Fruit fly (Drosophila melanogaster): ENCODE data around the gene Vps60.

The Vps60 gene

DNA sequence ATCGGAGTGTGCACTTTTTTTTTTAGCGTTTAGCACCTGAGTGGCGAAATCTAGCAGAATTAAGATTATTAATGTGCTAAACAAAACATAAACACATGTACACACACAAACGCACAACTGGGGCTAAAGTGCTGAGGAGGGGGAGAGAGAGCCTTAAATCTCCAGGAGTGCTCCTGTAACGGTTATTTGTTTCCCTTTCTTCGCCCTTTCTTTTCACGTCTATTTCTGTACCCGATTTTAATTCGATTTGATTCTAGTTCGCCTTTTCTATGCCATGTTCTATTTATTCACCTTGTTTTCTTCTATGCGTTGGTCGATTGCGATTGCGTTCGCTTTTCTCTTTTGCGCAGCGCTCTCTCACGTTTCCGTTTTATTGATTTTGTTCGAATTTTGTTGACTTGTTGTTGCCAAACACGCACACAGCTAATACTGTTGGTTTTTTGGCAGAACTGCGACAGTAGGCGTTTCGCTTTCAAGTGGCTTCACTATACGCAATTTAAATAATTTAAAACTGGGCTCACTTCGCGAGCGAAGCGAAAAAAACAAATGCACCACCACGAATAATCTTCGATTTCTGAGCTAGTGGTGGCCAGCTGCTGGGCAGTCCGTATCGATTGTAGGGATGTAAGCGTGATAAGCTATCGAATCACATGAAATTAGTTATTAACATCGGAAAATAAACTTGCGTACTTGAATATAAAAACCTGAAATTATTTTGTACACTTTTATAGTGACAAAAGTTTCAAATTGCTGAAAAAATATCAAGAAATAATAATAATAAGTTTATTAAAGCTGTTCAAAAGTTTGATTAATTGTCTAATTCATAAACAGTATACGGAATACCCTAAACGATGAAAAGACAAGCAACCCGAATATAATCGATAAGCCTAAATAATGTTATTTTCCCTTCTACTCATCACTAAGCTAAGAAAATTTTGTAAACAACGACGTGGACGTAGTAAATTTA lies 32.6 kb upstream of the Vps60 start, which contains the start of the genes Krn, Ndfip and CG7484 (continued):
- TF ChIP-seq ara (GFP tag; IDR thresholded peaks at IDR 0.05) (peak; percentile 73), Doc3 (GFP tag; IDR thresholded peaks at IDR 0.05; ENCODE audit: partially characterized antibody) (peak; percentile 97), CG17912 (GFP tag; optimal IDR thresholded peaks at IDR 0.05) (peak; percentile 49), bsh (GFP tag; optimal IDR thresholded peaks at IDR 0.05) (peak in 1 of 2 experiments; percentile 84), zen2 (GFP tag; IDR thresholded peaks at IDR 0.05; ENCODE audit: partially characterized antibody) (no peak; the same call in 2 of the 3 replicates), Spps (tag; optimal IDR thresholded peaks at IDR 0.05) (peak; percentile 61), sug (tag; optimal IDR thresholded peaks at IDR 0.05) (peak; percentile 94), unc-4 (GFP tag; IDR thresholded peaks at IDR 0.05; ENCODE audit: partially characterized antibody) (peak; percentile 96), pum (GFP tag; optimal IDR thresholded peaks at IDR 0.05) (peak; percentile 83), CG1529 (GFP tag; optimal IDR thresholded peaks at IDR 0.05) (peak; percentile 54), CG4360 (GFP tag; IDR thresholded peaks at IDR 0.05) (no peak), fru (optimal IDR thresholded peaks at IDR 0.05) (no peak), slou (GFP tag; optimal IDR thresholded peaks at IDR 0.05) (peak; percentile 66), twi (tag; optimal IDR thresholded peaks at IDR 0.05) (peak; percentile 87), CG11093 (GFP tag; IDR thresholded peaks at IDR 0.05) (peak; percentile 72), oc (tag; optimal IDR thresholded peaks at IDR 0.05) (peak; percentile 74), CG4328 (GFP tag; optimal IDR thresholded peaks at IDR 0.05) (peak; percentile 87), Dbx (GFP tag; IDR thresholded peaks at IDR 0.05) (peak; percentile 94), CG31388 (GFP tag; optimal IDR thresholded peaks at IDR 0.05) (peak; percentile 20), trh (GFP tag; optimal IDR thresholded peaks at IDR 0.05) (peak; percentile 67), HLH4C (GFP tag; IDR thresholded peaks at IDR 0.05; ENCODE audit: partially characterized antibody) (peak; percentile 95), CG13287 (GFP tag; IDR thresholded peaks at IDR 0.05; ENCODE audit: partially characterized antibody) (peak; percentile 97), CG4282 (GFP tag; optimal IDR thresholded peaks at IDR 0.05) (no peak), grn (GFP tag; optimal IDR thresholded peaks at IDR 0.05) (peak; percentile 60), jumu (GFP tag; optimal IDR thresholded peaks at IDR 0.05) (peak; percentile 75), pb (GFP tag; optimal IDR thresholded peaks at IDR 0.05) (peak; percentile 49), dan (GFP tag; IDR thresholded peaks at IDR 0.05) (no peak), tgo (GFP tag; IDR thresholded peaks at IDR 0.05) (peak; percentile 85), Blimp-1 (GFP tag; optimal IDR thresholded peaks at IDR 0.05) (peak; percentile 82), Rx (GFP tag; IDR thresholded peaks at IDR 0.05) (peak; percentile 73), ewg (GFP tag; optimal IDR thresholded peaks at IDR 0.05) (peak; percentile 76), CG6272 (GFP tag; IDR thresholded peaks at IDR 0.05) (peak; percentile 92), tio (GFP tag; optimal IDR thresholded peaks at IDR 0.05) (peak; percentile 86), CG14965 (GFP tag; optimal IDR thresholded peaks at IDR 0.05; ENCODE audit: borderline replicate concordance) (no peak), CG18011 (GFP tag; optimal IDR thresholded peaks at IDR 0.05) (peak; percentile 53), MBD-R2 (GFP tag; IDR thresholded peaks at IDR 0.05) (peak; percentile 71), Med (GFP tag) (peak; percentile 97), CG8478 (optimal IDR thresholded peaks at IDR 0.05) (no peak), CG6654 (GFP tag; optimal IDR thresholded peaks at IDR 0.05) (peak; percentile 49), CG12659 (GFP tag; optimal IDR thresholded peaks at IDR 0.05) (peak; percentile 96), CG8388 (GFP tag; optimal IDR thresholded peaks at IDR 0.05) (peak; percentile 80), gfzf (GFP tag; optimal IDR thresholded peaks at IDR 0.05) (no peak), Side (GFP tag; optimal IDR thresholded peaks at IDR 0.05) (peak; percentile 67), CG2129 (GFP tag; IDR thresholded peaks at IDR 0.05; ENCODE audit: partially characterized antibody) (peak; percentile 96), CG7987 (GFP tag; optimal IDR thresholded peaks at IDR 0.05) (peak; percentile 27), NK7.1 (GFP tag; optimal IDR thresholded peaks at IDR 0.05) (peak; percentile 17), CG15601 (tag; optimal IDR thresholded peaks at IDR 0.05) (peak; percentile 89), Fer3 (tag; optimal IDR thresholded peaks at IDR 0.05) (peak; percentile 89)

Data from whole organism, embryonic.